Worm (Caenorhabditis elegans): ENCODE measurements around the gene Y75B8A.6.

The Y75B8A.6 gene

DNA sequence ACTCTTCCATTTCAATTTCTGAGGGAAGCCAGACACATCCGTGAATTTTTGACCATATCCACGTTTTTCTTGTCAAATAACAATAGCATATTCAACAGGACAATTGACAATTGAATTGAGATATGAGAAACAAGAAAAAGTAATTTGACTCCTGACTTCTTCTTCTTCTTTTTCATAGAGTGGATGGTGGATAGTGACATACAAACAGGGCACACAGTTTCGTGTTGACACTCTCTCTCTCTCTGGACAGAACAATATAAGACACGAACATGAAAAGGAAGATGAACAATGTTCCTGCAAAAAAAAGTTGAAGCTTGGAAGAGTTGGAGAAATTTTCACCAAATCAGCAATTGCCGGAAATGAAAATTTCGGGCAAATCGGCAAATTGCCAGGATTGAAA, 21.0 kb upstream of the Y75B8A.6 start:
- no peak for TF ChIP-seq repo-1 (tag; optimal IDR thresholded peaks at IDR 0.05)
- no peak for TF ChIP-seq madf-8 (GFP tag; conservative IDR thresholded peaks at IDR 0.05)
- no peak for TF ChIP-seq hrde-1 (tag; optimal IDR thresholded peaks at IDR 0.05; ENCODE audit: borderline replicate concordance)
- no peak for TF ChIP-seq mes-4 (tag; optimal IDR thresholded peaks at IDR 0.05)
- no peak for TF ChIP-seq ztf-25 (GFP tag; IDR thresholded peaks at IDR 0.05)
- TF ChIP-seq ccch-3 (GFP tag; optimal IDR thresholded peaks at IDR 0.05): no peak

DNA sequence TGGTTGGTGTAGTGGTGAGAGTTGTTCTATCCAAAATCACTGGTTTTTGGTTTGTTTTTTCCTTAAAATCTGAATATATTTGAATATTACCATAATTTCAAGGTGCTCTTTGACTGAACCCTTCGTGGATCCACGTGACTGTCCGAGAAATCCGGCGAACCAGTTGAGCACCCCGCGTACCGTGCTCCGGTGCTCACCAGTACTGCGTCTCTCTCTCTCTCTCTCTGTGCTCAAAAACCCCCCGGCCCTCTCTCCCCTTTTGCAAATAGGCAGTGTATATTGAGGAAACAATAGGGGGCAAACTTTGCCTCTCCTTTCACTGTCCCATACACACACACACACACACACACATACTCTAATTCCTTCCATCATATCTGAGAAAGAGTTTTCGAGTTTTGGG, 19.8 kb upstream of the Y75B8A.6 start:
- TF ChIP-seq zfh-2 (GFP tag; conservative IDR thresholded peaks at IDR 0.05) (peak; percentile 76), F10E7.11 (tag; optimal IDR thresholded peaks at IDR 0.05) (no peak)

DNA sequence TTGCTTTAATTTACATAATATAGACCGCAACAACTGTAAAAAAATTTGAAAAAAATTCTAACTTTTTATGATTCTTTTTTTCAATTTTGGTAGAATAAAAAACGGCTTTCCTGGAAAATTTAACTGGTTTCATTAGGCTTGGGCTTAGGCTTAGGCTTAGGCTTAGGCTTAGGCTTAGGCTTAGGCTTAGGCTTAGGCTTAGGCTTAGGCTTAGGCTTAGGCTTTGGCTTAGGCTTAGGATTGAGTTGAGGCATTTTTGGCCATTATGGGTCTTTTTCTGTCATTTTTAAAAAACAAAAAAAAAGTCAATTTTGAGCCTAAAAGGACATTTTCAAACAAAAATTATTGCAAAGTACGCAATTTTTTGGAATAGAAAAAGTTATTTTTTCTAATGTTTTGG, 13.6 kb upstream of the Y75B8A.6 start:
- TF ChIP-seq B0261.1 (tag; optimal IDR thresholded peaks at IDR 0.05) (no peak), ceh-79 (tag; optimal IDR thresholded peaks at IDR 0.05) (no peak), mes-4 (tag; optimal IDR thresholded peaks at IDR 0.05) (no peak), F49E8.2 (tag; optimal IDR thresholded peaks at IDR 0.05; ENCODE audit: insufficient read depth) (no peak), hrde-1 (tag; optimal IDR thresholded peaks at IDR 0.05; ENCODE audit: borderline replicate concordance) (no peak)

DNA sequence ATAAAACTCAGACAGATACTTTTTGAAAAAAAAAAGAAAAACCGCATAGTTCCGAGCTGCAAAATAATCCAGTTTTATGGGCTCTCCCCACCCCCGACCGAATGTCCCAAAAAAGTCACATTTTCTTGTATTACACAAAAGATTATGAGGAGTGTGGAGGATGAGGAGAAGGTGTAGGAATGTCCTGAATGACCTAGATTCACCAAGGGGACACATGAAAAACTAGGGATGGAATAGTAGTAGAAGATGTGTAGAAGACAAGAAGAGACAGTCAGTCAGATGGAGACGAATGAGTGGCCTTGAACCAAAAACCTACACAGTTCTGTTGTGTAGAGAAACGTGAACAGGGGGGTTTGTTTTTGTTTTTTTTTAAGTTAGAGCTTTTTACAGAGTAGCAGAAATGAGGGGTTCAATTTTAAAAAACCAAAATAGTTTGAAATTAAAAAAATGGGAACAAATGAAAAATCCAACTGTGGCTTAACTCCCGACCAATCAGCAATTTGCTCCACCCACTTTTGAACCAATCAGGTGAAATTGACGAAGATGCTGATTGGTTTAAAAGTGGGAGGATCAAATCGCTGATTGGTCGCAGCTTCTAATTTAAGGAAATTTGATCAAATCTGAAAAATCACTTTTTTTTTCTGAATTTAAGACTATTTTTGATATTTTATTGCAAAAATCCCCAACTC, 12.4 kb upstream of the Y75B8A.6 start:
- no peak for TF ChIP-seq madf-10 (tag; optimal IDR thresholded peaks at IDR 0.05)
- TF ChIP-seq Y53G8AR.9 (GFP tag; conservative IDR thresholded peaks at IDR 0.05): no peak

DNA sequence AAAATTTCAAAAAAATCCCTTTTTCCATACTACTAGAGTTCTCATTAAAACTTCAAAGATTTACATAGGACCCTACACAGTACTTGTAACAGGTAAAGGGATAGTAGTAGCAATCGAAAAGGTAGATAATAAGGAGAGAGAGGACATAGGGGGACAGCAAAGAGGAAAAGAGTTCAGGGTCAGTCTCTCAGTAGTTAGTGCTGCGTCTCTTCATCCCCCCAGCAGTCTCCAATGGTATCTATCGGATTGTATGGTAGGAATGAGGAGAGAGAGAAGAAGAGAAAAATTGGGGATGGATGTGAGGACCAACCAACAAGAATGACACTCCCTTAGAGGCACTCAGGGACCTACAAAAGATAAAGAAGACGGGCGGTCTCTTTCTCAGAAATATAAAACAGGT, 9.3 kb upstream of the Y75B8A.6 start:
- TF ChIP-seq pha-4 (tag; optimal IDR thresholded peaks at IDR 0.05): no peak
- TF ChIP-seq F10E7.11 (tag; optimal IDR thresholded peaks at IDR 0.05): no peak
- no peak for TF ChIP-seq lin-54 (GFP tag; optimal IDR thresholded peaks at IDR 0.05)
- TF ChIP-seq ceh-100 (GFP tag; IDR thresholded peaks at IDR 0.05): no peak

DNA sequence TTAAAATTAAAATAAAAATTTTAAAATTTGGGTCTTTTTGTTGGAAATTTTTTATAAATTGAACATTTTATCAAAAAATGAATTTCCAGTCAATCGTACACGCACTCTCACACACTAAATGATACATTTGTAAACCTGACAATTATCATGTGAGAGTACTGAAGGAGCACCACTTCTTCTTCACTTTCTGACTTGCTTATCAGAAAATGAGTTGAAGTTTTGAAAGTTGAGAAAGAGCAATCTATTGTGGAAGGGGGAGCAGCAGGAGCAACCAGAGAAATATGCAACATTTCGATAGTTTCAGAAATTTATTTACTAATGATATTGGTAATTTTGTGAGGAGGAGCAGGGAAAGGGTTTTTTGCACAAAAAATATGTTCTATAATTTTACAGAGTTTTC, 8.1 kb upstream of the Y75B8A.6 start:
- no peak for TF ChIP-seq mes-4 (tag; optimal IDR thresholded peaks at IDR 0.05)
- TF ChIP-seq athp-1 (tag; optimal IDR thresholded peaks at IDR 0.05): no peak
- TF ChIP-seq nhr-80 (tag; optimal IDR thresholded peaks at IDR 0.05): peak; percentile 91
- TF ChIP-seq snpc-1.1 (tag; optimal IDR thresholded peaks at IDR 0.05; ENCODE audit: insufficient read depth): no peak

ce11 chrIII:12137515-12137914, 7.4 kb upstream of the Y75B8A.6 start:
- no peak for TF ChIP-seq lin-40 (tag; optimal IDR thresholded peaks at IDR 0.05)
- TF ChIP-seq dpl-1 (GFP tag; optimal IDR thresholded peaks at IDR 0.05): no peak
- no peak for TF ChIP-seq F10E7.11 (tag; optimal IDR thresholded peaks at IDR 0.05)
- TF ChIP-seq aptf-2 (GFP tag; conservative IDR thresholded peaks at IDR 0.05): no peak
- peak; percentile 77 for TF ChIP-seq nfyb-1 (GFP tag; IDR thresholded peaks at IDR 0.05)

- TF ChIP-seq tbp1 (GFP tag; optimal IDR thresholded peaks at IDR 0.05) (no peak), ceh-91 (GFP tag; IDR thresholded peaks at IDR 0.05) (no peak), nhr-27 (tag; optimal IDR thresholded peaks at IDR 0.05) (no peak), snpc-1.3 (tag; optimal IDR thresholded peaks at IDR 0.05; ENCODE audit: insufficient read depth) (no peak), chd-7 (tag; optimal IDR thresholded peaks at IDR 0.05) (no peak), lin-40 (tag; optimal IDR thresholded peaks at IDR 0.05) (no peak), ztf-18 (tag; optimal IDR thresholded peaks at IDR 0.05) (no peak), rcor-1 (GFP tag; IDR thresholded peaks at IDR 0.05) (no peak), ztf-26 (tag; optimal IDR thresholded peaks at IDR 0.05) (no peak), unc-62 (GFP tag; optimal IDR thresholded peaks at IDR 0.05) (no peak), rpc-1 (optimal IDR thresholded peaks at IDR 0.05) (no peak), rpc-1 (tag; optimal IDR thresholded peaks at IDR 0.05) (no peak), bed-1 (GFP tag; IDR thresholded peaks at IDR 0.05) (no peak), attf-6 (GFP tag; IDR thresholded peaks at IDR 0.05) (no peak), ets-4 (GFP tag; optimal IDR thresholded peaks at IDR 0.05) (no peak)
Measured at ce11 chrIII:12137095-12137494, 7.0 kb upstream of the Y75B8A.6 start.
